Fruit fly (Drosophila melanogaster) whole organism, embryonic: ENCODE data around the gene rogdi.

Source experiments
- Bgb ChIP-seq: fragments of 200-800 bp; sonication (Bioruptor generic); IDR thresholded peaks from 2 replicates; pipeline ENCODE4 v1.3.6; 2022; ENCODE audit warnings: missing biosample characterization, missing genetic modification characterization; ENCODE audit not compliant: partially characterized antibody
- CG11696 ChIP-seq: fragments of 200-800 bp; sonication (Bioruptor generic); IDR thresholded peaks from 2 replicates; pipeline ENCODE4 v1.3.6; 2022; ENCODE audit warnings: missing biosample characterization, missing genetic modification characterization
- CG14050 ChIP-seq: fragments of 200-800 bp; sonication (Bioruptor generic); IDR thresholded peaks from 3 replicates; pipeline ENCODE4 v1.3.6; 2022; ENCODE audit warnings: missing biosample characterization, missing genetic modification characterization
- CG17802 ChIP-seq: fragments of 200-800 bp; sonication (Bioruptor generic); optimal IDR thresholded peaks from 2 replicates; lab custom pipeline; 2018; ENCODE audit warnings: missing biosample characterization, mild to moderate bottlenecking, missing genetic modification characterization, moderate library complexity
- CG2199 ChIP-seq: fragments of 200-800 bp; sonication (Bioruptor generic); IDR thresholded peaks from 3 replicates; pipeline ENCODE4 v1.3.6; 2022; ENCODE audit warnings: missing biosample characterization, missing genetic modification characterization
- CG2889 ChIP-seq: fragments of 200-800 bp; sonication (Bioruptor generic); IDR thresholded peaks from 3 replicates; pipeline ENCODE4 v1.3.6; 2022; ENCODE audit warnings: missing biosample characterization, missing genetic modification characterization
- CG30431 ChIP-seq: fragments of 200-800 bp; sonication (Bioruptor generic); optimal IDR thresholded peaks from 2 replicates; lab custom pipeline; 2017; ENCODE audit warnings: missing biosample characterization, missing genetic modification characterization
- CG32532 ChIP-seq: fragments of 200-800 bp; sonication (Bioruptor generic); IDR thresholded peaks from 2 replicates; pipeline ENCODE4 v1.3.6; 2022; ENCODE audit warnings: missing biosample characterization, missing genetic modification characterization
- CG3995 ChIP-seq: fragments of 200-800 bp; sonication (Bioruptor generic); optimal IDR thresholded peaks from 3 replicates; lab custom pipeline; 2016; ENCODE audit warnings: missing biosample characterization, missing genetic modification characterization
- CG4730 ChIP-seq: fragments of 200-800 bp; sonication (Bioruptor generic); IDR thresholded peaks from 2 replicates; pipeline ENCODE4 v1.3.6; 2022; ENCODE audit warnings: missing biosample characterization, missing genetic modification characterization
- CG6272 ChIP-seq: fragments of 200-800 bp; sonication (Bioruptor generic); IDR thresholded peaks from 2 replicates; pipeline ENCODE4 v1.3.6; 2022; ENCODE audit warnings: missing biosample characterization, missing genetic modification characterization
- CG6765 ChIP-seq: fragments of 200-800 bp; sonication (Bioruptor generic); optimal IDR thresholded peaks from 3 replicates; lab custom pipeline; 2017; ENCODE audit warnings: missing biosample characterization, mild to moderate bottlenecking, missing genetic modification characterization
- CG7372 ChIP-seq: fragments of 200-800 bp; sonication (Bioruptor generic); IDR thresholded peaks from 2 replicates; pipeline ENCODE4 v1.3.6; 2022; ENCODE audit warnings: missing biosample characterization, missing genetic modification characterization
- CG9215 ChIP-seq: fragments of 200-800 bp; sonication (Bioruptor generic); IDR thresholded peaks from 2 replicates; pipeline ENCODE4 v1.3.6; 2022; ENCODE audit warnings: missing biosample characterization, missing genetic modification characterization
- Dbx ChIP-seq: fragments of 200-800 bp; sonication (Bioruptor generic); IDR thresholded peaks from 3 replicates; pipeline ENCODE4 v1.3.6; 2022; ENCODE audit warnings: missing biosample characterization, missing genetic modification characterization
- Eip74EF ChIP-seq, 2 experiments: fragments of 200-800 bp in 1 of 2; fragments of >200 bp in 1 of 2; sonication (Bioruptor generic) in 1 of 2; optimal IDR thresholded peaks; 2 replicates each; lab custom pipeline; 2017 to 2019; ENCODE audit warnings: missing biosample characterization in 2 of 2, missing genetic modification characterization in 2 of 2, mild to moderate bottlenecking in 1 of 2, moderate library complexity in 1 of 2
- HHEX ChIP-seq: fragments of 200-800 bp; sonication (Bioruptor generic); optimal IDR thresholded peaks from 3 replicates; lab custom pipeline; 2017; ENCODE audit warnings: missing biosample characterization, mild to moderate bottlenecking, missing genetic modification characterization, missing genetic modification reagents
- HLH3B ChIP-seq: fragments of 200-800 bp; sonication (Bioruptor generic); IDR thresholded peaks from 2 replicates; pipeline ENCODE4 v1.3.6; 2022; ENCODE audit warnings: missing biosample characterization, missing genetic modification characterization
- Hmr ChIP-seq: fragments of 200-800 bp; sonication (Bioruptor generic); optimal IDR thresholded peaks from 3 replicates; lab custom pipeline; 2017; ENCODE audit warnings: mild to moderate bottlenecking, missing biosample characterization, missing genetic modification reagents, missing genetic modification characterization
- Lpt ChIP-seq: fragments of >200 bp; optimal IDR thresholded peaks from 2 replicates; lab custom pipeline; 2018; ENCODE audit warnings: missing biosample characterization, missing genetic modification characterization
- Med ChIP-seq: fragments of 200-800 bp; sonication (Bioruptor generic); peaks from one replicate; lab custom pipeline; 2016; ENCODE audit warnings: missing biosample characterization, missing genetic modification characterization, mild to moderate bottlenecking, inconsistent platforms, moderate library complexity
- Meics ChIP-seq: fragments of 200-800 bp; sonication (Bioruptor generic); optimal IDR thresholded peaks from 2 replicates; lab custom pipeline; 2017; ENCODE audit warnings: missing biosample characterization, mild to moderate bottlenecking, missing genetic modification characterization
- NfI ChIP-seq: fragments of 200-800 bp; sonication (Bioruptor generic); optimal IDR thresholded peaks from 3 replicates; lab custom pipeline; 2018; ENCODE audit warnings: missing biosample characterization, mild to moderate bottlenecking, missing genetic modification characterization, moderate library complexity
- Rfx ChIP-seq: fragments of 200-800 bp; sonication (Bioruptor generic); IDR thresholded peaks from 2 replicates; pipeline ENCODE4 v1.3.6; 2022; ENCODE audit warnings: missing biosample characterization, missing genetic modification characterization
- Sin3A ChIP-seq: fragments of >200 bp; optimal IDR thresholded peaks from 2 replicates; lab custom pipeline; 2018
- Sry-β ChIP-seq: fragments of 200-800 bp; sonication (Bioruptor generic); optimal IDR thresholded peaks from 2 replicates; lab custom pipeline; 2018; ENCODE audit warnings: missing biosample characterization, mild to moderate bottlenecking, missing genetic modification characterization, moderate library complexity
- Taf1 ChIP-seq: fragments of 200-800 bp; sonication (Bioruptor generic); IDR thresholded peaks from 2 replicates; pipeline ENCODE4 v1.3.6; 2022; ENCODE audit warnings: missing biosample characterization, missing genetic modification characterization
- Tbp ChIP-seq: fragments of >200 bp; optimal IDR thresholded peaks from 2 replicates; lab custom pipeline; 2018; ENCODE audit warnings: missing biosample characterization, missing genetic modification characterization
- Vsx1 ChIP-seq: fragments of 200-800 bp; sonication (Bioruptor generic); optimal IDR thresholded peaks from 2 replicates; lab custom pipeline; 2017; ENCODE audit warnings: missing biosample characterization, mild to moderate bottlenecking, missing genetic modification characterization, missing genetic modification reagents
- al ChIP-seq: fragments of 200-800 bp; sonication (Bioruptor generic); IDR thresholded peaks from 2 replicates; pipeline ENCODE4 v1.3.6; 2022; ENCODE audit warnings: missing biosample characterization, missing genetic modification characterization
- aop ChIP-seq: fragments of 200-800 bp; sonication (Bioruptor generic); IDR thresholded peaks from 2 replicates; pipeline ENCODE4 v1.3.6; 2022; ENCODE audit warnings: missing biosample characterization, missing genetic modification characterization
- bowl ChIP-seq: fragments of 200-800 bp; sonication (Bioruptor generic); IDR thresholded peaks from 2 replicates; pipeline ENCODE4 v1.3.6; 2022; ENCODE audit warnings: missing biosample characterization, missing genetic modification characterization
- chinmo ChIP-seq: fragments of 200-800 bp; sonication (Bioruptor generic); IDR thresholded peaks from 4 replicates; pipeline ENCODE4 v1.3.6; 2022; ENCODE audit warnings: missing biosample characterization, missing genetic modification characterization; ENCODE audit not compliant: partially characterized antibody
- cwo ChIP-seq: fragments of 200-800 bp; sonication (Bioruptor generic); optimal IDR thresholded peaks from 3 replicates; lab custom pipeline; 2017; ENCODE audit warnings: missing biosample characterization, missing genetic modification characterization, mild to moderate bottlenecking, moderate library complexity, missing genetic modification reagents
- dan ChIP-seq: fragments of 200-800 bp; sonication (Bioruptor generic); IDR thresholded peaks from 2 replicates; pipeline ENCODE4 v1.3.6; 2022; ENCODE audit warnings: missing biosample characterization, missing genetic modification characterization
- dmrt99B ChIP-seq: fragments of 200-800 bp; sonication (Bioruptor generic); optimal IDR thresholded peaks from 2 replicates; lab custom pipeline; 2018; ENCODE audit warnings: missing biosample characterization, mild to moderate bottlenecking, missing genetic modification characterization, moderate library complexity
- en ChIP-seq: fragments of 200-800 bp; sonication (Bioruptor generic); optimal IDR thresholded peaks from 2 replicates; lab custom pipeline; 2016; ENCODE audit warnings: missing biosample characterization, missing genetic modification characterization
- exex ChIP-seq: fragments of 200-800 bp; sonication (Bioruptor generic); optimal IDR thresholded peaks from 4 replicates; lab custom pipeline; 2018; ENCODE audit warnings: missing biosample characterization, mild to moderate bottlenecking, missing genetic modification characterization, moderate library complexity
- fru ChIP-seq: fragments of >200 bp; optimal IDR thresholded peaks from 2 replicates; lab custom pipeline; 2017
- ham ChIP-seq: fragments of 200-800 bp; sonication (Bioruptor generic); IDR thresholded peaks from 2 replicates; pipeline ENCODE4 v1.3.6; 2022; ENCODE audit warnings: missing biosample characterization, missing genetic modification characterization
- lab ChIP-seq: fragments of 200-800 bp; sonication (Bioruptor generic); optimal IDR thresholded peaks from 3 replicates; lab custom pipeline; 2017; ENCODE audit warnings: missing biosample characterization, missing genetic modification characterization, mild to moderate bottlenecking, moderate library complexity, missing genetic modification reagents
- mirr ChIP-seq: fragments of 200-800 bp; sonication (Bioruptor generic); optimal IDR thresholded peaks from 3 replicates; lab custom pipeline; 2018; ENCODE audit warnings: missing biosample characterization, mild to moderate bottlenecking, missing genetic modification characterization
- oc ChIP-seq: fragments of 200-800 bp; sonication (Bioruptor generic); optimal IDR thresholded peaks from 2 replicates; lab custom pipeline; 2018; ENCODE audit warnings: missing biosample characterization, mild to moderate bottlenecking, missing genetic modification characterization, moderate library complexity
- otp ChIP-seq: fragments of 200-800 bp; sonication (Bioruptor generic); IDR thresholded peaks from 3 replicates; pipeline ENCODE4, ENCODE4 v1.3.6; 2022; ENCODE audit warnings: missing biosample characterization, missing genetic modification characterization
- psq ChIP-seq: fragments of 200-800 bp; sonication (Bioruptor generic); optimal IDR thresholded peaks from 2 replicates; lab custom pipeline; 2017; ENCODE audit warnings: missing biosample characterization, missing genetic modification characterization
- rib ChIP-seq: fragments of 200-800 bp; sonication (Bioruptor generic); IDR thresholded peaks from 2 replicates; pipeline ENCODE4 v1.3.6; 2022; ENCODE audit warnings: missing biosample characterization, missing genetic modification characterization
- salm ChIP-seq: fragments of 200-800 bp; sonication (Bioruptor generic); optimal IDR thresholded peaks from 2 replicates; lab custom pipeline; 2018; ENCODE audit warnings: missing biosample characterization, mild to moderate bottlenecking, missing genetic modification characterization
- toy ChIP-seq: fragments of 200-800 bp; sonication (Bioruptor generic); IDR thresholded peaks from 2 replicates; pipeline ENCODE4 v1.3.6; 2022; ENCODE audit warnings: missing biosample characterization, missing genetic modification characterization
- vvl ChIP-seq: fragments of 200-800 bp; sonication (Bioruptor generic); IDR thresholded peaks from 2 replicates; pipeline ENCODE4 v1.3.6; 2022; ENCODE audit warnings: missing biosample characterization, missing genetic modification characterization
- zf30C ChIP-seq: fragments of 200-800 bp; sonication (Bioruptor generic); optimal IDR thresholded peaks from 3 replicates; lab custom pipeline; 2018; ENCODE audit warnings: missing biosample characterization, mild to moderate bottlenecking, missing genetic modification characterization

Gene rogdi

dm6 chr3L:17007945-17008344, 41.4 kb upstream of the rogdi start:
- TF ChIP-seq HHEX (GFP tag; lab: Kevin White, UChicago) (no peak), CG3995 (peak; percentile 6)

dm6 chr3L:17008911-17009364, 40.4 kb upstream of the rogdi start:
- TF ChIP-seq ham (GFP tag; lab: Robert Waterston, UW) (no peak), Eip74EF (GFP tag; optimal IDR thresholded peaks at IDR 0.05; lab: Kevin White, UChicago) (no peak), cwo (GFP tag; lab: Kevin White, UChicago) (peak; percentile 87), CG32532 (peak; percentile 55; the same call in 1 of the 2 replicates), exex (tag; lab: Kevin White, UChicago) (peak; percentile 84), en (GFP tag; lab: Kevin White, UChicago) (no peak), salm (tag; lab: Kevin White, UChicago) (no peak), Med (GFP tag; lab: Kevin White, UChicago) (peak; percentile 72), CG7372 (GFP tag; lab: Robert Waterston, UW) (no peak), al (GFP tag; lab: Robert Waterston, UW) (peak; percentile 11; the same call in 1 of the 2 replicates), Meics (GFP tag; lab: Kevin White, UChicago) (no peak), Sin3A (lab: Kevin White, UChicago) (no peak), Tbp (no peak), zf30C (GFP tag; lab: Kevin White, UChicago) (no peak), aop (GFP tag; lab: Robert Waterston, UW) (no peak), toy (GFP tag; lab: Robert Waterston, UW) (no peak), dan (no peak), CG11696 (peak; percentile 74), CG9215 (no peak), CG2889 (GFP tag; lab: Robert Waterston, UW) (no peak), lab (peak; percentile 15), Lpt (GFP tag; lab: Kevin White, UChicago) (no peak), CG30431 (GFP tag; lab: Kevin White, UChicago) (no peak), HHEX (GFP tag; lab: Kevin White, UChicago) (no peak), rib (peak; percentile 34; the same call in 1 of the 2 replicates), chinmo (0 out of 4 replicates have a peak, but pooled peaks have one; percentile 6), otp (no peak), mirr (peak; percentile 48), Rfx (GFP tag; lab: Robert Waterston, UW) (peak; percentile 26; the same call in 1 of the 2 replicates), CG17802 (no peak), dmrt99B (tag; lab: Kevin White, UChicago) (no peak), vvl (GFP tag; lab: Robert Waterston, UW) (no peak), Bgb (GFP tag; lab: Robert Waterston, UW) (no peak), fru (lab: Kevin White, UChicago) (no peak), bowl (no peak), CG14050 (no peak), oc (tag; lab: Kevin White, UChicago) (no peak), CG4730 (no peak), CG2199 (GFP tag; lab: Robert Waterston, UW) (0 out of 3 replicates have a peak, but pooled peaks have one; percentile 54), Sry-β (GFP tag; lab: Kevin White, UChicago) (no peak), psq (GFP tag; lab: Kevin White, UChicago) (no peak), CG6765 (GFP tag; lab: Kevin White, UChicago) (no peak), Vsx1 (GFP tag; lab: Kevin White, UChicago) (peak; percentile 54), CG6272 (GFP tag; lab: Robert Waterston, UW) (no peak), HLH3B (GFP tag; lab: Robert Waterston, UW) (no peak), NfI (GFP tag; lab: Kevin White, UChicago) (no peak), Taf1 (GFP tag; lab: Robert Waterston, UW) (no peak), Hmr (peak; percentile 14), Dbx (GFP tag; lab: Robert Waterston, UW) (0 out of 3 replicates have a peak, but pooled peaks have one; percentile 19)
